Worm (Caenorhabditis elegans) whole organism, midembryonic: ENCODE results near the gene H17B01.2.
A peak's percentile ranks its signal among the peaks of the same experiment; 100 is the strongest.

Source experiments
- T22C8.4 ChIP-seq: fragments of 200-800 bp; sonication (Bioruptor generic); IDR thresholded peaks from 2 replicates; pipeline ENCODE4 v1.3.6; 2022; ENCODE audit warnings: missing genetic modification characterization, missing compliant biosample characterization
- cog-1 ChIP-seq: sonication (generic microtip); optimal IDR thresholded peaks from 2 replicates; lab custom pipeline; 2016; ENCODE audit warnings: missing genetic modification characterization, missing compliant biosample characterization
- flt-1 ChIP-seq: fragments of 200-800 bp; sonication (Bioruptor generic); IDR thresholded peaks from 2 replicates; pipeline ENCODE4 v1.3.6; 2022; ENCODE audit warnings: missing genetic modification characterization, missing compliant biosample characterization
- klf-2 ChIP-seq: fragments of 200-800 bp; sonication (Bioruptor generic); conservative IDR thresholded peaks from 2 replicates; pipeline ENCODE4 v1.3.6; 2022; ENCODE audit warnings: missing genetic modification reagents, missing genetic modification characterization, missing compliant biosample characterization
- med-1 ChIP-seq: sonication (generic microtip); optimal IDR thresholded peaks from 2 replicates; lab custom pipeline; 2017; ENCODE audit warnings: missing genetic modification characterization, mild to moderate bottlenecking, missing compliant biosample characterization, antibody characterized with exemption, missing genetic modification reagents; ENCODE audit not compliant: insufficient read depth
- ref-1 ChIP-seq: fragments of 200-800 bp; sonication (Bioruptor generic); conservative IDR thresholded peaks from 2 replicates; pipeline ENCODE4 v1.3.6; 2022; ENCODE audit warnings: missing genetic modification reagents, missing genetic modification characterization, missing compliant biosample characterization
- tab-1 ChIP-seq: fragments of 200-800 bp; sonication (Bioruptor generic); IDR thresholded peaks from 2 replicates; pipeline ENCODE4 v1.3.6; 2022; ENCODE audit warnings: missing genetic modification characterization, missing compliant biosample characterization
- ztf-23 ChIP-seq: fragments of 200-800 bp; sonication (Bioruptor generic); IDR thresholded peaks from 2 replicates; pipeline ENCODE4 v1.3.6; 2022; ENCODE audit warnings: missing genetic modification reagents, missing genetic modification characterization, missing compliant biosample characterization
- ztf-29 ChIP-seq: fragments of 200-800 bp; sonication (Bioruptor generic); IDR thresholded peaks from 2 replicates; pipeline ENCODE4 v1.3.6; 2022; ENCODE audit warnings: missing genetic modification reagents, missing genetic modification characterization, missing compliant biosample characterization

Gene H17B01.2

ce11 chrII:1517354-1517753 lies 47.0 kb downstream of the H17B01.2 start, which contains the start of gene math-45:
Gene math-45, minus strand, starts transcription at chrII:1517454.
- TF ChIP-seq ztf-23 (GFP tag; lab: Robert Waterston, UW), result no peak
- TF ChIP-seq cog-1 (tag; lab: Kevin White, UChicago), result no peak
- TF ChIP-seq klf-2 (GFP tag; lab: Robert Waterston, UW), result no peak
- TF ChIP-seq med-1 (GFP tag; lab: Kevin White, UChicago), result no peak
- TF ChIP-seq ztf-29, result no peak
- no peak for TF ChIP-seq T22C8.4
- TF ChIP-seq tab-1 (GFP tag; lab: Robert Waterston, UW), result no peak
- TF ChIP-seq ref-1 (GFP tag; lab: Robert Waterston, UW), result no peak
- no peak for TF ChIP-seq flt-1 (GFP tag; lab: Robert Waterston, UW)

- TF ChIP-seq tab-1 (GFP tag; lab: Robert Waterston, UW) (no peak), cog-1 (tag; lab: Kevin White, UChicago) (no peak), ztf-29 (no peak), ref-1 (GFP tag; lab: Robert Waterston, UW) (no peak), T22C8.4 (no peak)
Measured at ce11 chrII:1518914-1519313, 48.5 kb downstream of the H17B01.2 start, which contains the start of gene Y51H7BR.8. Gene Y51H7BR.8, plus strand, starts transcription at chrII:1519214.

ce11 chrII:1519867-1520266 lies 49.5 kb downstream of the H17B01.2 start:
- TF ChIP-seq flt-1 (GFP tag; lab: Robert Waterston, UW), result 0 out of 2 replicates have a peak, but pooled peaks have one; percentile 23
- no peak for TF ChIP-seq ztf-29
- peak; percentile 69; the same call in 1 of the 2 replicates for TF ChIP-seq tab-1 (GFP tag; lab: Robert Waterston, UW)
- peak; percentile 12; the same call in 1 of the 2 replicates for TF ChIP-seq ztf-23 (GFP tag; lab: Robert Waterston, UW)
